Fruit fly (Drosophila melanogaster) whole organism, embryonic: ENCODE measurements around the gene Rab26.

Experiments
- BEAF-32 ChIP-seq: fragments of 200-800 bp; sonication (Bioruptor generic); optimal IDR thresholded peaks from 3 replicates; lab custom pipeline; 2017; ENCODE audit warnings: missing biosample characterization, missing genetic modification characterization, mild to moderate bottlenecking, moderate library complexity, missing genetic modification reagents
- CG32767 ChIP-seq: fragments of 200-800 bp; sonication (Bioruptor generic); IDR thresholded peaks from 2 replicates; pipeline ENCODE4 v1.3.6; 2022; ENCODE audit warnings: missing biosample characterization, missing genetic modification characterization
- CG7745 ChIP-seq: fragments of 200-800 bp; sonication (Bioruptor generic); optimal IDR thresholded peaks from 2 replicates; lab custom pipeline; 2018; ENCODE audit warnings: missing biosample characterization, mild to moderate bottlenecking, missing genetic modification characterization, moderate library complexity
- CG9797 ChIP-seq: fragments of 200-800 bp; sonication (Bioruptor generic); optimal IDR thresholded peaks from 3 replicates; lab custom pipeline; 2018; ENCODE audit warnings: missing biosample characterization, mild to moderate bottlenecking, missing genetic modification characterization
- CTCF ChIP-seq: fragments of 200-800 bp; sonication (Bioruptor generic); optimal IDR thresholded peaks from 2 replicates; lab custom pipeline; 2017; ENCODE audit warnings: missing biosample characterization, mild to moderate bottlenecking, missing genetic modification characterization, moderate library complexity
- Dp ChIP-seq: fragments of 200-800 bp; sonication (Bioruptor generic); optimal IDR thresholded peaks from 2 replicates; lab custom pipeline; 2018; ENCODE audit warnings: missing biosample characterization, mild to moderate bottlenecking, missing genetic modification characterization, moderate library complexity

- TF ChIP-seq CTCF (GFP tag; lab: Kevin White, UChicago) (no peak), Dp (no peak), CG7745 (tag; lab: Kevin White, UChicago) (no peak), CG32767 (GFP tag; lab: Robert Waterston, UW) (no peak), BEAF-32 (no peak), CG9797 (GFP tag; lab: Kevin White, UChicago) (no peak)
Measured at dm6 chr3L:21342592-21342991, 24.0 kb downstream of the Rab26 start.
